Worm (Caenorhabditis elegans): ENCODE measurements around the gene K08A2.2.

K08A2.2 gene

ce11 chrII:2967064-2967463 lies 24.3 kb upstream of the K08A2.2 start:
- TF ChIP-seq sptf-1 (tag; optimal IDR thresholded peaks at IDR 0.05), result no peak
- TF ChIP-seq mab-5 (tag; optimal IDR thresholded peaks at IDR 0.05), result no peak
- no peak for TF ChIP-seq snpc-4 (tag; optimal IDR thresholded peaks at IDR 0.05)
- TF ChIP-seq elt-3 (tag; optimal IDR thresholded peaks at IDR 0.05), result no peak
- TF ChIP-seq mls-2 (tag; optimal IDR thresholded peaks at IDR 0.05), result no peak

ce11 chrII:2973940-2974402 lies 17.4 kb upstream of the K08A2.2 start:
- TF ChIP-seq lin-32 (GFP tag; optimal IDR thresholded peaks at IDR 0.05) (no peak), nhr-76 (tag; optimal IDR thresholded peaks at IDR 0.05) (no peak), cnd-1 (tag; optimal IDR thresholded peaks at IDR 0.05) (no peak), ham-2 (GFP tag; optimal IDR thresholded peaks at IDR 0.05) (peak; percentile 68), nhr-28 (tag; optimal IDR thresholded peaks at IDR 0.05) (no peak), zip-8 (tag; optimal IDR thresholded peaks at IDR 0.05) (no peak), mep-1 (tag; optimal IDR thresholded peaks at IDR 0.05) (peak; percentile 60), ceh-43 (GFP tag; optimal IDR thresholded peaks at IDR 0.05) (no peak), sptf-1 (tag; optimal IDR thresholded peaks at IDR 0.05) (peak; percentile 69), ceh-83 (GFP tag; optimal IDR thresholded peaks at IDR 0.05) (no peak), ces-1 (GFP tag; optimal IDR thresholded peaks at IDR 0.05) (peak; percentile 83), nhr-237 (tag; optimal IDR thresholded peaks at IDR 0.05) (peak; percentile 82), blmp-1 (tag; optimal IDR thresholded peaks at IDR 0.05) (peak; percentile 48), lin-13 (tag; optimal IDR thresholded peaks at IDR 0.05) (no peak), unc-120 (tag; optimal IDR thresholded peaks at IDR 0.05; ENCODE audit: poor library complexity, severe bottlenecking) (peak; percentile 50), sem-2 (GFP tag; optimal IDR thresholded peaks at IDR 0.05) (no peak), mab-5 (tag; optimal IDR thresholded peaks at IDR 0.05) (no peak), pha-4 (tag; optimal IDR thresholded peaks at IDR 0.05) (peak; percentile 82), mls-2 (tag; optimal IDR thresholded peaks at IDR 0.05) (peak; percentile 62), bed-3 (GFP tag; optimal IDR thresholded peaks at IDR 0.05) (peak; percentile 49), tbx-8 (GFP tag; optimal IDR thresholded peaks at IDR 0.05) (no peak), flh-1 (GFP tag; optimal IDR thresholded peaks at IDR 0.05) (peak; percentile 15), drap-1 (GFP tag; optimal IDR thresholded peaks at IDR 0.05) (no peak), unc-39 (tag; optimal IDR thresholded peaks at IDR 0.05) (no peak), snpc-4 (tag; optimal IDR thresholded peaks at IDR 0.05) (no peak), nhr-2 (tag; optimal IDR thresholded peaks at IDR 0.05) (no peak), elt-3 (tag; optimal IDR thresholded peaks at IDR 0.05) (peak; percentile 74), ztf-11 (tag; optimal IDR thresholded peaks at IDR 0.05) (peak; percentile 54), nhr-12 (tag; optimal IDR thresholded peaks at IDR 0.05) (no peak), ceh-39 (tag; optimal IDR thresholded peaks at IDR 0.05) (no peak), elt-1 (tag; optimal IDR thresholded peaks at IDR 0.05; ENCODE audit: borderline replicate concordance, insufficient read depth) (no peak), unc-62 (GFP tag; optimal IDR thresholded peaks at IDR 0.05) (peak; percentile 51), M03D4.4 (tag; optimal IDR thresholded peaks at IDR 0.05) (peak; percentile 56), hlh-1 (tag; optimal IDR thresholded peaks at IDR 0.05) (peak; percentile 26), lsy-2 (tag; optimal IDR thresholded peaks at IDR 0.05) (peak; percentile 43)

- TF ChIP-seq cnd-1 (tag; optimal IDR thresholded peaks at IDR 0.05), result no peak
- peak; percentile 87 for TF ChIP-seq zip-8 (tag; optimal IDR thresholded peaks at IDR 0.05)
Measured at ce11 chrII:2975561-2976230, 15.7 kb upstream of the K08A2.2 start.

- TF ChIP-seq snpc-4 (tag; optimal IDR thresholded peaks at IDR 0.05), result no peak
- no peak for TF ChIP-seq ces-1 (GFP tag; optimal IDR thresholded peaks at IDR 0.05)
- peak; percentile 8 for TF ChIP-seq sptf-1 (tag; optimal IDR thresholded peaks at IDR 0.05)
- no peak for TF ChIP-seq drap-1 (GFP tag; optimal IDR thresholded peaks at IDR 0.05)
Measured at ce11 chrII:2976597-2976996, 14.8 kb upstream of the K08A2.2 start, which contains the start of gene nhr-88. Gene nhr-88, plus strand, starts transcription at chrII:2976639.

Data from whole organism, mixed stage, embryonic.